Fruit fly (Drosophila melanogaster) Kc167 (cell line): ENCODE measurements around the gene nerfin-1.

ENCODE experiments used
- Myc ChIP-seq: fragments of >200 bp; optimal IDR thresholded peaks from 2 replicates; lab custom pipeline; 2017; ENCODE audit warnings: missing external identifiers
- ttk ChIP-seq: sonication (Bioruptor generic); optimal IDR thresholded peaks from 2 replicates; lab custom pipeline; 2017; ENCODE audit warnings: missing external identifiers

- TF ChIP-seq ttk (lab: Kevin White, UChicago) (no peak), Myc (lab: Kevin White, UChicago) (no peak)
These were observed 21.4 kb upstream of the nerfin-1 start for dm6 chr3L:887423-888097.
